Worm (Caenorhabditis elegans): ENCODE data around the gene crn-2.

- TF ChIP-seq nhr-28 (tag; optimal IDR thresholded peaks at IDR 0.05) = no peak
- no peak for TF ChIP-seq cey-2 (tag; optimal IDR thresholded peaks at IDR 0.05; ENCODE audit: borderline replicate concordance, insufficient read depth)
- TF ChIP-seq zfp-2 (tag; optimal IDR thresholded peaks at IDR 0.05) = no peak
- no peak for TF ChIP-seq daf-16 (GFP tag; optimal IDR thresholded peaks at IDR 0.05)
- TF ChIP-seq daf-16 (tag; optimal IDR thresholded peaks at IDR 0.05) = no peak
- TF ChIP-seq ZK546.5 (tag; optimal IDR thresholded peaks at IDR 0.05) = no peak
- TF ChIP-seq mdl-1 (tag; optimal IDR thresholded peaks at IDR 0.05) = no peak
- TF ChIP-seq duxl-1 (tag; optimal IDR thresholded peaks at IDR 0.05; ENCODE audit: poor library complexity) = no peak
Observed at ce11 chrV:5579666-5580065, 14.7 kb upstream of the crn-2 start.
